Fruit fly (Drosophila melanogaster): ENCODE measurements around the gene CG42813.
A peak's percentile ranks its signal among the peaks of the same experiment; 100 is the strongest.

The CG42813 gene

DNA sequence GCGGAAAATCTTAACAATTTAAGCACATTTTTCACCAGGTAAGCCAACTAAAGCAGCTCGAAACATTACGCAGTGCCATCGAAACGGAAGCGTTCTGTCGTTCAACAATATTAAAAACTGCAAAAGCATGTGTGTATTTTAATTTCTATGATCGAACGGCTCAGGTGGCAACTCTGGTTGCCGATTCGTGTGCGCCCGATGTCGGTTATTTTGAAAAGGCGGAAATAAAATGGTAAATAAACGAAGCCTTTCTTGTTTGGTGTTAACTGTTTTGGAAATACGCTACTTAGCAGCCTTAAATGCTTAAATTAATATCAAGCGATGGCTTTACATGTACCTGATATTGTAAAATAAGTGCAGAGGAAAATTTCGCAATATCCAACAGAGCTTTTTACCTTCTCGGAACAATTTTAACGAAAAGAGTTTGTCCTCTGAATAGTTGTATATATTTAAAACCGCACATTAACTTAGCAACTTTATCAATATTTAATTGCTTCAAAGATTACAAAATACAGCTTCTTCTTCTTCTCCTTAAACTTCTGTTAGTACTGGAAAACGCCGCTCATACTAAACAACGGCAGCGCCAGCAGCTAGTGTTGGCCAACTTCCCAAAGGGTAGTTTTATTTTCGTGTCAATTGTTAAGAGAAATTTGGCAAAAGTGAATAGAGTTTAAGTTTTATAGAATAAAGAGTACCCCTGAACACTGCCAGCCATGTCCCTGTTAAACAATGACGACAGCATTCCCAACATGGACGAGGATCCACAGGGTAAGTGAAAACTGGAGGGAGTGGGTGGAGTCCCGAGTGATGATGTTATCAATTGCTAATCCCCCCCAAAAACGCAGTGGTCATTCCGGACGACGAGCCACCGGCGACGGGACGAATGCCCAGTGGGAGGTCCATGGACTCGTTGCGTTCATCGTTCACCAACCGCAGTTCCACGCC lies 45.0 kb upstream of the CG42813 start, which contains the start of gene CG5934 (continued):
- TF ChIP-seq Drgx (GFP tag; IDR thresholded peaks at IDR 0.05) (no peak), Xbp1 (GFP tag; optimal IDR thresholded peaks at IDR 0.05) (peak; percentile 10), jumu (GFP tag; optimal IDR thresholded peaks at IDR 0.05) (peak; percentile 38), Dip3 (GFP tag; optimal IDR thresholded peaks at IDR 0.05) (peak; percentile 50), fru (optimal IDR thresholded peaks at IDR 0.05) (no peak), CG31388 (GFP tag; optimal IDR thresholded peaks at IDR 0.05) (no peak), CG7786 (GFP tag; optimal IDR thresholded peaks at IDR 0.05) (peak; percentile 50), klu (GFP tag; IDR thresholded peaks at IDR 0.05) (no peak), CG7271 (tag; optimal IDR thresholded peaks at IDR 0.05) (no peak), Bteb2 (GFP tag; optimal IDR thresholded peaks at IDR 0.05) (peak; percentile 19), kah (GFP tag; optimal IDR thresholded peaks at IDR 0.05) (no peak), wek (GFP tag; optimal IDR thresholded peaks at IDR 0.05) (no peak), otp (GFP tag; IDR thresholded peaks at IDR 0.05) (no peak), HLHmδ (GFP tag; optimal IDR thresholded peaks at IDR 0.05) (no peak), dpn (GFP tag; optimal IDR thresholded peaks at IDR 0.05) (peak in 1 of 2 experiments; percentile 32), sima (GFP tag; optimal IDR thresholded peaks at IDR 0.05) (no peak), ap (GFP tag; IDR thresholded peaks at IDR 0.05) (no peak), GATAe (GFP tag; conservative IDR thresholded peaks at IDR 0.05) (no peak), ATbp (GFP tag; optimal IDR thresholded peaks at IDR 0.05) (no peak), Kr (GFP tag; optimal IDR thresholded peaks at IDR 0.05) (no peak), croc (GFP tag; conservative IDR thresholded peaks at IDR 0.05) (no peak), CG10366 (GFP tag; IDR thresholded peaks at IDR 0.05) (peak; percentile 23; the same call in 1 of the 2 replicates), CG15601 (tag; optimal IDR thresholded peaks at IDR 0.05) (no peak), CG6175 (GFP tag; IDR thresholded peaks at IDR 0.05) (no peak), CG34376 (GFP tag; optimal IDR thresholded peaks at IDR 0.05) (peak; percentile 35), maf-S (GFP tag; optimal IDR thresholded peaks at IDR 0.05) (peak; percentile 35), corto (GFP tag; optimal IDR thresholded peaks at IDR 0.05) (no peak), CG4854 (GFP tag; optimal IDR thresholded peaks at IDR 0.05) (no peak), cato (GFP tag; optimal IDR thresholded peaks at IDR 0.05; ENCODE audit: borderline replicate concordance) (no peak), CG8089 (GFP tag; optimal IDR thresholded peaks at IDR 0.05) (peak; percentile 9), sens (GFP tag) (peak; percentile 58), scrt (GFP tag; optimal IDR thresholded peaks at IDR 0.05) (peak; percentile 24), Hr51 (GFP tag; optimal IDR thresholded peaks at IDR 0.05) (peak; percentile 5 to 35), crol (GFP tag; IDR thresholded peaks at IDR 0.05) (no peak), tin (GFP tag; optimal IDR thresholded peaks at IDR 0.05) (peak; percentile 10), CG6854 (GFP tag; optimal IDR thresholded peaks at IDR 0.05) (no peak), MESR4 (GFP tag; optimal IDR thresholded peaks at IDR 0.05) (peak; percentile 70), CG9437 (GFP tag; optimal IDR thresholded peaks at IDR 0.05) (no peak), Sin3A (optimal IDR thresholded peaks at IDR 0.05) (peak; percentile 33), sug (tag; optimal IDR thresholded peaks at IDR 0.05) (peak; percentile 26), CG8359 (GFP tag; optimal IDR thresholded peaks at IDR 0.05; ENCODE audit: borderline replicate concordance) (no peak), zfh2 (GFP tag; optimal IDR thresholded peaks at IDR 0.05) (peak; percentile 67), HLH3B (GFP tag; IDR thresholded peaks at IDR 0.05) (no peak), CG9876 (GFP tag; optimal IDR thresholded peaks at IDR 0.05) (no peak), CG12769 (tag; optimal IDR thresholded peaks at IDR 0.05) (peak; percentile 17), Atf6 (GFP tag; IDR thresholded peaks at IDR 0.05) (no peak), nerfin-1 (tag; optimal IDR thresholded peaks at IDR 0.05) (no peak), Lpt (GFP tag; optimal IDR thresholded peaks at IDR 0.05) (no peak), usp (GFP tag; optimal IDR thresholded peaks at IDR 0.05) (no peak), CG8944 (GFP tag; optimal IDR thresholded peaks at IDR 0.05) (no peak)
